Worm (Caenorhabditis elegans) whole organism, L4 larva: ENCODE data around the gene ncx-7.

Source experiments
- aha-1 ChIP-seq: fragments of 150-350 bp; peaks from one replicate; lab custom pipeline; 2014; ENCODE audit warnings: missing biosample characterization, missing genetic modification characterization
- ces-1 ChIP-seq: fragments of 150-350 bp; sonication (generic microtip); optimal IDR thresholded peaks from 4 replicates; lab custom pipeline; 2014; ENCODE audit warnings: missing biosample characterization, missing genetic modification reagents, missing genetic modification characterization
- daf-16 ChIP-seq, 3 experiments: sonication (generic microtip); optimal IDR thresholded peaks; 2 replicates each; lab custom pipeline; 2016 to 2017; ENCODE audit warnings: missing genetic modification characterization in 3 of 3, missing genetic modification reagents in 3 of 3, mild to moderate bottlenecking in 2 of 3, missing compliant biosample characterization in 2 of 3, missing biosample characterization in 1 of 3, moderate library complexity in 1 of 3
- lin-39 ChIP-seq: fragments of 150-350 bp; optimal IDR thresholded peaks from 2 replicates; lab custom pipeline; 2014; ENCODE audit warnings: missing biosample characterization, missing genetic modification reagents, missing genetic modification characterization
- lsy-2 ChIP-seq, 2 experiments: fragments of 150-350 bp in 1 of 2; sonication (generic microtip) in 1 of 2; optimal IDR thresholded peaks; 2 replicates each; lab custom pipeline; 2014 to 2017; ENCODE audit warnings: missing biosample characterization in 2 of 2, missing genetic modification characterization in 2 of 2
- mdl-1 ChIP-seq, 2 experiments: fragments of 150-350 bp in 1 of 2; sonication (generic microtip) in 1 of 2; optimal IDR thresholded peaks; 2 replicates each; lab custom pipeline; 2014 to 2017; ENCODE audit warnings: missing biosample characterization in 2 of 2, missing genetic modification characterization in 2 of 2
- nhr-237 ChIP-seq: sonication (generic microtip); optimal IDR thresholded peaks from 2 replicates; lab custom pipeline; 2017; ENCODE audit warnings: missing biosample characterization, missing genetic modification characterization
- nhr-6 ChIP-seq: fragments of 150-350 bp; optimal IDR thresholded peaks from 2 replicates; lab custom pipeline; 2014; ENCODE audit warnings: missing biosample characterization, missing genetic modification characterization
- nhr-77 ChIP-seq: fragments of 150-350 bp; optimal IDR thresholded peaks from 2 replicates; lab custom pipeline; 2014; ENCODE audit warnings: missing biosample characterization, missing genetic modification characterization
- vab-7 ChIP-seq: fragments of 200-800 bp; sonication (Bioruptor generic); IDR thresholded peaks from 2 replicates; pipeline ENCODE4 v1.3.6; 2022; ENCODE audit warnings: missing genetic modification reagents, missing genetic modification characterization, missing compliant biosample characterization
- zag-1 ChIP-seq: fragments of 150-350 bp; optimal IDR thresholded peaks from 2 replicates; lab custom pipeline; 2014; ENCODE audit warnings: missing biosample characterization, missing genetic modification characterization

DNA sequence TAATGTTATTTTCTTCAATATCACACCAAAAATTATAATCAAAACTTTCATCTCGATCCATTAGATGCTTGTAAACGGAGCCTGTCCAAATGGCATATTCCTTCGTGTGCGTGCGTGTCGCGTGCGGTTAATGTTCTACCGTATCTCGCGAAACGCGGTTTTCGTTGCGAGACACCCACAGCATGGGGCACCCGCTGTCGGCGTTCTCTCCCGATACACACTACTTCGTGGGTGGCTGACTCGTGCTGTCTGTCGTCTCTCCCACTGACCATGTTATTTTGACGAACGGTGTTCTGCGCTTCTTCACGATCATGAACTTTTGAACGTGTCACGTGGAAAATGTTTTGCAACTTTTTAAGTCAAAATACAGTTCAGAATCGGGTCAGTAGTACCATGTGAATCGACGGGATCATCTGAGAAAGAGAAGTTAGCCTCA, 45.4 kb upstream of the ncx-7 start:
- TF ChIP-seq daf-16 (GFP tag; optimal IDR thresholded peaks at IDR 0.05; lab: Kevin White, UChicago) (peak; percentile 77 to 92), daf-16 (tag; optimal IDR thresholded peaks at IDR 0.05; lab: Kevin White, UChicago) (peak; percentile 91), nhr-6 (tag; lab: Kevin White, UChicago) (peak; percentile 96), lsy-2 (tag; optimal IDR thresholded peaks at IDR 0.05; lab: Kevin White, UChicago) (peak; percentile 99 to 100), mdl-1 (tag; optimal IDR thresholded peaks at IDR 0.05; lab: Kevin White, UChicago) (peak; percentile 97 to 99), lin-39 (tag; lab: Kevin White, UChicago) (peak; percentile 78), nhr-77 (tag; lab: Kevin White, UChicago) (peak; percentile 97), vab-7 (peak; percentile 89), zag-1 (tag; lab: Kevin White, UChicago) (peak; percentile 80), nhr-237 (tag; lab: Kevin White, UChicago) (peak; percentile 37), aha-1 (tag; lab: Kevin White, UChicago) (peak; percentile 100), ces-1 (GFP tag; lab: Kevin White, UChicago) (no peak)
